Fruit fly (Drosophila melanogaster) whole organism, embryonic: Measurements from ENCODE around the gene Svil.

Experiments
- Atf-2 ChIP-seq: fragments of 200-800 bp; sonication (Bioruptor generic); optimal IDR thresholded peaks from 2 replicates; lab custom pipeline; 2016; ENCODE audit warnings: missing biosample characterization, missing genetic modification characterization
- CG10274 ChIP-seq: fragments of 200-800 bp; sonication (Bioruptor generic); optimal IDR thresholded peaks from 3 replicates; lab custom pipeline; 2017; ENCODE audit warnings: missing biosample characterization, mild to moderate bottlenecking, missing genetic modification characterization
- CG10321 ChIP-seq: fragments of 200-800 bp; sonication (Bioruptor generic); IDR thresholded peaks from 2 replicates; pipeline ENCODE4 v1.3.6; 2022; ENCODE audit warnings: missing biosample characterization, missing genetic modification characterization
- CG12104 ChIP-seq: fragments of 200-800 bp; sonication (Bioruptor generic); optimal IDR thresholded peaks from 3 replicates; lab custom pipeline; 2016; ENCODE audit warnings: missing biosample characterization, missing genetic modification characterization
- CG1233 ChIP-seq: fragments of 200-800 bp; sonication (Bioruptor generic); optimal IDR thresholded peaks from 4 replicates; lab custom pipeline; 2018; ENCODE audit warnings: missing biosample characterization, mild to moderate bottlenecking, missing genetic modification characterization
- CG12744 ChIP-seq: fragments of 200-800 bp; sonication (Bioruptor generic); optimal IDR thresholded peaks from 2 replicates; lab custom pipeline; 2016; ENCODE audit warnings: missing biosample characterization, missing genetic modification characterization
- CG14014 ChIP-seq: fragments of 200-800 bp; sonication (Bioruptor generic); IDR thresholded peaks from 2 replicates; pipeline ENCODE4 v1.3.6; 2022; ENCODE audit warnings: missing biosample characterization, missing genetic modification characterization
- CG15011 ChIP-seq: fragments of 200-800 bp; sonication (Bioruptor generic); optimal IDR thresholded peaks from 3 replicates; lab custom pipeline; 2018; ENCODE audit warnings: missing biosample characterization, mild to moderate bottlenecking, missing genetic modification characterization
- CG15514 ChIP-seq: fragments of 200-800 bp; sonication (Bioruptor generic); optimal IDR thresholded peaks from 3 replicates; lab custom pipeline; 2017; ENCODE audit warnings: missing biosample characterization, missing genetic modification characterization, mild to moderate bottlenecking, moderate library complexity, missing genetic modification reagents
- CG17802 ChIP-seq: fragments of 200-800 bp; sonication (Bioruptor generic); optimal IDR thresholded peaks from 2 replicates; lab custom pipeline; 2018; ENCODE audit warnings: missing biosample characterization, mild to moderate bottlenecking, missing genetic modification characterization, moderate library complexity
- CG2120 ChIP-seq: fragments of 200-800 bp; sonication (Bioruptor generic); optimal IDR thresholded peaks from 3 replicates; lab custom pipeline; 2016; ENCODE audit warnings: missing biosample characterization, missing genetic modification characterization
- CG3065 ChIP-seq: fragments of 200-800 bp; sonication (Bioruptor generic); optimal IDR thresholded peaks from 2 replicates; lab custom pipeline; 2016; ENCODE audit warnings: missing biosample characterization, missing genetic modification characterization
- CG34224 ChIP-seq: fragments of 200-800 bp; sonication (Bioruptor generic); IDR thresholded peaks from 3 replicates; pipeline ENCODE4 v1.3.6; 2022; ENCODE audit warnings: missing biosample characterization, missing genetic modification characterization; ENCODE audit not compliant: partially characterized antibody
- CG6813 ChIP-seq: fragments of 200-800 bp; sonication (Bioruptor generic); optimal IDR thresholded peaks from 2 replicates; lab custom pipeline; 2017; ENCODE audit warnings: missing biosample characterization, missing genetic modification characterization, mild to moderate bottlenecking, moderate library complexity, missing genetic modification reagents
- E2f2 ChIP-seq: fragments of 200-800 bp; sonication (Bioruptor generic); IDR thresholded peaks from 2 replicates; pipeline ENCODE4 v1.3.6; 2022; ENCODE audit warnings: missing biosample characterization, missing genetic modification characterization
- Hmr ChIP-seq: fragments of 200-800 bp; sonication (Bioruptor generic); optimal IDR thresholded peaks from 3 replicates; lab custom pipeline; 2017; ENCODE audit warnings: mild to moderate bottlenecking, missing biosample characterization, missing genetic modification reagents, missing genetic modification characterization
- Hr39 ChIP-seq: fragments of >200 bp; optimal IDR thresholded peaks from 2 replicates; lab custom pipeline; 2017
- Jarid2 ChIP-seq: fragments of 200-800 bp; sonication (Bioruptor generic); optimal IDR thresholded peaks from 3 replicates; lab custom pipeline; 2017; ENCODE audit warnings: mild to moderate bottlenecking, missing biosample characterization, missing genetic modification reagents, missing genetic modification characterization
- Kr ChIP-seq: fragments of 200-800 bp; sonication (Bioruptor generic); optimal IDR thresholded peaks from 2 replicates; lab custom pipeline; 2017; ENCODE audit warnings: missing biosample characterization, mild to moderate bottlenecking, missing genetic modification characterization
- Lpt ChIP-seq: fragments of >200 bp; optimal IDR thresholded peaks from 2 replicates; lab custom pipeline; 2018; ENCODE audit warnings: missing biosample characterization, missing genetic modification characterization
- Mes4 ChIP-seq: fragments of 200-800 bp; sonication (Bioruptor generic); optimal IDR thresholded peaks from 2 replicates; lab custom pipeline; 2016; ENCODE audit warnings: missing biosample characterization, missing genetic modification characterization
- NC2α ChIP-seq: fragments of 200-800 bp; sonication (Bioruptor generic); optimal IDR thresholded peaks from 2 replicates; lab custom pipeline; 2016; ENCODE audit warnings: missing biosample characterization, missing genetic modification characterization
- Nf-YB ChIP-seq: fragments of 200-800 bp; sonication (Bioruptor generic); optimal IDR thresholded peaks from 3 replicates; lab custom pipeline; 2019; ENCODE audit warnings: missing biosample characterization, mild to moderate bottlenecking, missing genetic modification characterization, moderate library complexity
- Nf-YC ChIP-seq: fragments of 200-800 bp; optimal IDR thresholded peaks from 3 replicates; lab custom pipeline; 2019; ENCODE audit warnings: missing biosample characterization, mild to moderate bottlenecking, missing genetic modification characterization, moderate library complexity
- Sox102F ChIP-seq: fragments of 200-800 bp; sonication (Bioruptor generic); optimal IDR thresholded peaks from 2 replicates; lab custom pipeline; 2018; ENCODE audit warnings: missing biosample characterization, mild to moderate bottlenecking, missing genetic modification characterization, moderate library complexity
- ash1 ChIP-seq: fragments of 200-800 bp; sonication (Bioruptor generic); optimal IDR thresholded peaks from 2 replicates; lab custom pipeline; 2018; ENCODE audit warnings: missing biosample characterization, mild to moderate bottlenecking, missing genetic modification characterization
- cato ChIP-seq: fragments of 200-800 bp; sonication (Bioruptor generic); optimal IDR thresholded peaks from 2 replicates; lab custom pipeline; 2016; ENCODE audit warnings: missing biosample characterization, missing genetic modification characterization, borderline replicate concordance
- croc ChIP-seq: fragments of 200-800 bp; sonication (Bioruptor generic); conservative IDR thresholded peaks from 3 replicates; pipeline ENCODE4 v1.3.6; 2022; ENCODE audit warnings: missing biosample characterization, missing genetic modification characterization
- danr ChIP-seq: fragments of 200-800 bp; sonication (Bioruptor generic); IDR thresholded peaks from 2 replicates; pipeline ENCODE4 v1.3.6; 2022; ENCODE audit warnings: missing biosample characterization, missing genetic modification characterization
- disco-r ChIP-seq: fragments of 200-800 bp; sonication (Bioruptor generic); optimal IDR thresholded peaks from 2 replicates; lab custom pipeline; 2016; ENCODE audit warnings: missing biosample characterization, missing genetic modification characterization
- esg ChIP-seq: fragments of 200-800 bp; sonication (Bioruptor generic); conservative IDR thresholded peaks from 2 replicates; pipeline ENCODE4 v1.3.6; 2022; ENCODE audit warnings: missing biosample characterization, missing genetic modification characterization
- h ChIP-seq: fragments of >200 bp; optimal IDR thresholded peaks from 2 replicates; lab custom pipeline; 2017
- hth ChIP-seq: fragments of >200 bp; optimal IDR thresholded peaks from 2 replicates; lab custom pipeline; 2017; ENCODE audit warnings: inconsistent platforms
- klu ChIP-seq: fragments of 200-800 bp; sonication (Bioruptor generic); IDR thresholded peaks from 2 replicates; pipeline ENCODE4 v1.3.6; 2022; ENCODE audit warnings: missing biosample characterization, missing genetic modification characterization
- kni ChIP-seq: fragments of 200-800 bp; sonication (Bioruptor generic); optimal IDR thresholded peaks from 3 replicates; lab custom pipeline; 2017; ENCODE audit warnings: mild to moderate bottlenecking, missing biosample characterization, missing genetic modification reagents, missing genetic modification characterization
- lab ChIP-seq: fragments of 200-800 bp; sonication (Bioruptor generic); optimal IDR thresholded peaks from 3 replicates; lab custom pipeline; 2017; ENCODE audit warnings: missing biosample characterization, missing genetic modification characterization, mild to moderate bottlenecking, moderate library complexity, missing genetic modification reagents
- lbe ChIP-seq: fragments of 200-800 bp; sonication (Bioruptor generic); optimal IDR thresholded peaks from 2 replicates; lab custom pipeline; 2016; ENCODE audit warnings: missing biosample characterization, mild to moderate bottlenecking, missing genetic modification characterization
- lmd ChIP-seq: fragments of 200-800 bp; sonication (Bioruptor generic); IDR thresholded peaks from 2 replicates; pipeline ENCODE4 v1.3.6; 2022; ENCODE audit warnings: missing biosample characterization, missing genetic modification characterization
- mld ChIP-seq: fragments of 200-800 bp; sonication (Bioruptor generic); IDR thresholded peaks from 3 replicates; pipeline ENCODE4 v1.3.6; 2022; ENCODE audit warnings: missing biosample characterization, missing genetic modification characterization; ENCODE audit not compliant: partially characterized antibody
- nerfin-1 ChIP-seq: fragments of 200-800 bp; sonication (Bioruptor generic); optimal IDR thresholded peaks from 3 replicates; lab custom pipeline; 2019; ENCODE audit warnings: missing biosample characterization, mild to moderate bottlenecking, missing genetic modification characterization, moderate library complexity
- nerfin-2 ChIP-seq: fragments of 200-800 bp; sonication (Bioruptor generic); IDR thresholded peaks from 2 replicates; pipeline ENCODE4 v1.3.6; 2022; ENCODE audit warnings: missing biosample characterization, missing genetic modification characterization; ENCODE audit not compliant: partially characterized antibody
- nom ChIP-seq: fragments of 200-800 bp; sonication (Bioruptor generic); optimal IDR thresholded peaks from 2 replicates; lab custom pipeline; 2017; ENCODE audit warnings: missing biosample characterization, missing genetic modification characterization, mild to moderate bottlenecking, moderate library complexity, missing genetic modification reagents
- odd ChIP-seq: fragments of 200-800 bp; sonication (Bioruptor generic); optimal IDR thresholded peaks from 2 replicates; lab custom pipeline; 2017; ENCODE audit warnings: missing biosample characterization, mild to moderate bottlenecking, missing genetic modification characterization
- sd ChIP-seq: fragments of 200-800 bp; sonication (Bioruptor generic); optimal IDR thresholded peaks from 3 replicates; lab custom pipeline; 2018; ENCODE audit warnings: missing biosample characterization, mild to moderate bottlenecking, missing genetic modification characterization, moderate library complexity
- sna ChIP-seq: fragments of 200-800 bp; sonication (Bioruptor generic); IDR thresholded peaks from 2 replicates; pipeline ENCODE4 v1.3.6; 2022; ENCODE audit warnings: missing biosample characterization, missing genetic modification characterization; ENCODE audit not compliant: partially characterized antibody
- ssp ChIP-seq: fragments of 200-800 bp; sonication (Bioruptor generic); IDR thresholded peaks from 2 replicates; pipeline ENCODE4 v1.3.6; 2022; ENCODE audit warnings: missing biosample characterization, missing genetic modification characterization
- trh ChIP-seq: fragments of 200-800 bp; sonication (Bioruptor generic); optimal IDR thresholded peaks from 2 replicates; lab custom pipeline; 2016; ENCODE audit warnings: missing biosample characterization, missing genetic modification characterization
- twi ChIP-seq: fragments of 200-800 bp; optimal IDR thresholded peaks from 2 replicates; lab custom pipeline; 2019; ENCODE audit warnings: missing biosample characterization, mild to moderate bottlenecking, missing genetic modification characterization, moderate library complexity
- usp ChIP-seq: fragments of >200 bp; optimal IDR thresholded peaks from 2 replicates; lab custom pipeline; 2017; ENCODE audit warnings: missing biosample characterization, missing genetic modification characterization
- vvl ChIP-seq: fragments of 200-800 bp; sonication (Bioruptor generic); IDR thresholded peaks from 2 replicates; pipeline ENCODE4 v1.3.6; 2022; ENCODE audit warnings: missing biosample characterization, missing genetic modification characterization

Gene Svil

dm6 chr3L:2490752-2491151 lies 113.3 kb downstream of the Svil start:
- TF ChIP-seq odd (GFP tag; lab: Kevin White, UChicago) (no peak), ash1 (GFP tag; lab: Kevin White, UChicago) (no peak), usp (no peak), nom (GFP tag; lab: Kevin White, UChicago) (peak; percentile 63), CG10274 (GFP tag; lab: Kevin White, UChicago) (no peak), CG15514 (GFP tag; lab: Kevin White, UChicago) (peak; percentile 9), lab (GFP tag; lab: Kevin White, UChicago) (peak; percentile 2), CG15011 (no peak)

DNA sequence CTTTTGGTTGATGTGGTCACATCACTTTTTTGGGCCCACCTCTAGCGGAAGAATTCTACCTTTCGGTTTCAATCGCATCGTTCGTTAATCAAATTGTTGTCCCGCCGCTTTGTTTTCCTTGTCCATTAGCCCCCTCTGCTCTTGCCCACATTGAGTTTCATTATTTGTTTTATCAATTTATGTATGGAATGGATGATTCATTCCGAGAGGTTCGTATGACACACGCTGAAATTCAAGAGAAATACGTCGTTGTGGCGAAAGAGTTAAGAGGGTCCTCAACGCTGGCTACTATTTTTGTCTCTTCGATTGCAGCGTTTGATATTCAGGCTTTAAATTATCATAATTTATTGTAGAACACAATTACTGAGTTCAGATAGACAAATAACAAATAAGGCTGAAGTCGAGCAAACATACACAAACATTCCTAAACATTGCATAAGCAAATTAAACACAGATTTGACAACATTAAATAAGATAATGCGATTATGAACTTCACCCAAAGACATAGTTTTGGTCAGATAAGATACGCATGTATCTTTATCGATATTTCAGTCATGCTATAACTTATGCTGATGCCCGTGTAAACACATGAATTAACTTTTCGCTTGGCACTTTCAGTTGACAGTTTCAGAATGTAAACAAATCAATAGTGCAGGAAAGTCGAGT lies 116.2 kb downstream of the Svil start:
- no peak for TF ChIP-seq Atf-2 (GFP tag; lab: Kevin White, UChicago)
- no peak for TF ChIP-seq CG1233 (GFP tag; lab: Kevin White, UChicago)
- no peak for TF ChIP-seq ssp (GFP tag; lab: Robert Waterston, UW)
- peak; percentile 54 for TF ChIP-seq kni (GFP tag; lab: Kevin White, UChicago)
- no peak for TF ChIP-seq lbe (GFP tag; lab: Kevin White, UChicago)
- TF ChIP-seq danr (GFP tag; lab: Robert Waterston, UW), result no peak
- no peak for TF ChIP-seq Nf-YC (tag; lab: Kevin White, UChicago)
- TF ChIP-seq mld (GFP tag; lab: Robert Waterston, UW), result no peak
- TF ChIP-seq CG14014 (GFP tag; lab: Robert Waterston, UW), result peak; percentile 7; the same call in 1 of the 2 replicates
- no peak for TF ChIP-seq nerfin-1 (tag; lab: Kevin White, UChicago)
- TF ChIP-seq Hr39 (lab: Kevin White, UChicago), result no peak
- TF ChIP-seq CG12104, result no peak
- no peak for TF ChIP-seq trh (GFP tag; lab: Kevin White, UChicago)
- TF ChIP-seq Sox102F, result no peak
- no peak for TF ChIP-seq Lpt (GFP tag; lab: Kevin White, UChicago)
- TF ChIP-seq h (lab: Kevin White, UChicago), result no peak
- no peak for TF ChIP-seq CG10321 (GFP tag; lab: Robert Waterston, UW)
- no peak for TF ChIP-seq vvl (GFP tag; lab: Robert Waterston, UW)
- TF ChIP-seq disco-r (GFP tag; lab: Kevin White, UChicago), result no peak
- TF ChIP-seq CG34224 (GFP tag; lab: Robert Waterston, UW), result no peak
- no peak for TF ChIP-seq klu (GFP tag; lab: Robert Waterston, UW)
- TF ChIP-seq E2f2 (GFP tag; lab: Robert Waterston, UW), result no peak
- no peak for TF ChIP-seq Jarid2 (GFP tag; lab: Kevin White, UChicago)
- peak; percentile 24 for TF ChIP-seq Kr (GFP tag; lab: Kevin White, UChicago)
- TF ChIP-seq CG6813, result no peak
- no peak for TF ChIP-seq lmd (GFP tag; lab: Robert Waterston, UW)
- no peak for TF ChIP-seq CG2120 (GFP tag; lab: Kevin White, UChicago)
- TF ChIP-seq CG17802 (tag; lab: Kevin White, UChicago), result no peak
- TF ChIP-seq nerfin-2 (GFP tag; lab: Robert Waterston, UW), result no peak
- no peak for TF ChIP-seq hth (lab: Kevin White, UChicago)
- TF ChIP-seq Hmr (GFP tag; lab: Kevin White, UChicago), result no peak
- no peak for TF ChIP-seq esg
- no peak for TF ChIP-seq NC2α (GFP tag; lab: Kevin White, UChicago)
- TF ChIP-seq CG3065 (GFP tag; lab: Kevin White, UChicago), result no peak
- TF ChIP-seq sd (tag; lab: Kevin White, UChicago), result peak; percentile 58
- no peak for TF ChIP-seq Mes4 (GFP tag; lab: Kevin White, UChicago)
- no peak for TF ChIP-seq sna
- no peak for TF ChIP-seq cato (GFP tag; lab: Kevin White, UChicago)
- TF ChIP-seq CG12744 (GFP tag; lab: Kevin White, UChicago), result no peak
- no peak for TF ChIP-seq croc (GFP tag; lab: Robert Waterston, UW)
- TF ChIP-seq Nf-YB, result no peak
- no peak for TF ChIP-seq twi
